Worm (Caenorhabditis elegans) whole organism, L3 larva: Measurements from ENCODE around the gene pgp-14.

Source experiments
- ceh-9 ChIP-seq: sonication (generic microtip); optimal IDR thresholded peaks from 2 replicates; lab custom pipeline; 2018; ENCODE audit warnings: missing biosample characterization, missing genetic modification characterization
- egl-27 ChIP-seq: sonication (generic microtip); optimal IDR thresholded peaks from 4 replicates; lab custom pipeline; 2017; ENCODE audit warnings: missing biosample characterization, missing genetic modification reagents, missing genetic modification characterization
- nhr-12 ChIP-seq: fragments of 150-350 bp; optimal IDR thresholded peaks from 2 replicates; lab custom pipeline; 2014; ENCODE audit warnings: missing biosample characterization, missing genetic modification characterization
- nhr-77 ChIP-seq: fragments of 150-350 bp; optimal IDR thresholded peaks from 2 replicates; lab custom pipeline; 2014; ENCODE audit warnings: missing biosample characterization, missing genetic modification characterization
- skn-1 ChIP-seq: fragments of 150-350 bp; optimal IDR thresholded peaks from 2 replicates; lab custom pipeline; 2014; ENCODE audit warnings: missing biosample characterization, missing genetic modification characterization
- unc-62 ChIP-seq: fragments of 150-350 bp; sonication (generic microtip); optimal IDR thresholded peaks from 4 replicates; lab custom pipeline; 2014; ENCODE audit warnings: missing biosample characterization, missing genetic modification reagents, missing genetic modification characterization
- ztf-11 ChIP-seq: fragments of 150-350 bp; optimal IDR thresholded peaks from 2 replicates; lab custom pipeline; 2014; ENCODE audit warnings: missing biosample characterization, missing genetic modification characterization

- no peak for TF ChIP-seq nhr-77 (tag; lab: Kevin White, UChicago)
- TF ChIP-seq nhr-12 (tag; lab: Kevin White, UChicago), result no peak
- no peak for TF ChIP-seq unc-62
- TF ChIP-seq ceh-9, result no peak
- no peak for TF ChIP-seq skn-1 (tag; lab: Kevin White, UChicago)
- no peak for TF ChIP-seq egl-27 (tag; lab: Kevin White, UChicago)
- TF ChIP-seq ztf-11, result no peak
These were observed 31.3 kb upstream of the pgp-14 start for ce11 chrX:12780674-12781073.
